Worm (Caenorhabditis elegans): ENCODE data around the gene T14G8.6.

ce11 chrX:12852575-12852974 lies 10.1 kb downstream of the T14G8.6 start, which contains the start of gene chd-3:
- TF ChIP-seq dpl-1 (GFP tag; optimal IDR thresholded peaks at IDR 0.05) = no peak
- no peak for TF ChIP-seq ztf-3 (GFP tag; optimal IDR thresholded peaks at IDR 0.05)
- TF ChIP-seq Y53F4B.3 (GFP tag; IDR thresholded peaks at IDR 0.05) = no peak
- no peak for TF ChIP-seq ZK185.1 (tag; optimal IDR thresholded peaks at IDR 0.05; ENCODE audit: poor library complexity, severe bottlenecking)
- TF ChIP-seq let-526 (GFP tag; IDR thresholded peaks at IDR 0.05) = no peak

Data from whole organism, young adult.